Worm (Caenorhabditis elegans): ENCODE measurements around the gene acl-1.

ce11 chrX:15851013-15851412 is 1.3 kb downstream of the acl-1 start:
- TF ChIP-seq lin-39 (tag; optimal IDR thresholded peaks at IDR 0.05) (no peak), fos-1 (tag; optimal IDR thresholded peaks at IDR 0.05) (no peak), elt-2 (tag; optimal IDR thresholded peaks at IDR 0.05) (no peak), fkh-10 (GFP tag; optimal IDR thresholded peaks at IDR 0.05) (no peak), nhr-11 (tag; optimal IDR thresholded peaks at IDR 0.05) (no peak), nhr-25 (tag; optimal IDR thresholded peaks at IDR 0.05) (no peak)

Data from whole organism, L3 larva.